Worm (Caenorhabditis elegans): Measurements from ENCODE around the gene C29E4.10.

- TF ChIP-seq med-1 (GFP tag; optimal IDR thresholded peaks at IDR 0.05; ENCODE audit: insufficient read depth) = no peak
- TF ChIP-seq klf-2 (GFP tag; conservative IDR thresholded peaks at IDR 0.05) = no peak
- TF ChIP-seq T22C8.4 (GFP tag; IDR thresholded peaks at IDR 0.05) = no peak
- no peak for TF ChIP-seq tab-1 (GFP tag; IDR thresholded peaks at IDR 0.05)
- TF ChIP-seq ztf-23 (GFP tag; IDR thresholded peaks at IDR 0.05) = no peak
- TF ChIP-seq ref-1 (GFP tag; conservative IDR thresholded peaks at IDR 0.05) = no peak
Measured at ce11 chrIII:7897733-7898132, 39.9 kb upstream of the C29E4.10 start.
